Worm (Caenorhabditis elegans): Measurements from ENCODE around the gene calf-1.

The calf-1 gene

ce11 chrV:20457155-20457554, 21.7 kb downstream of the calf-1 start:
- TF ChIP-seq pha-4 (tag; optimal IDR thresholded peaks at IDR 0.05) (no peak), lin-15B (tag; optimal IDR thresholded peaks at IDR 0.05) (no peak), lsy-12 (tag; optimal IDR thresholded peaks at IDR 0.05) (no peak), hmg-11 (tag; optimal IDR thresholded peaks at IDR 0.05) (peak; percentile 39), elt-3 (tag; optimal IDR thresholded peaks at IDR 0.05) (no peak), mdl-1 (tag; optimal IDR thresholded peaks at IDR 0.05) (no peak), lin-39 (tag; optimal IDR thresholded peaks at IDR 0.05) (peak; percentile 14), ztf-11 (tag; optimal IDR thresholded peaks at IDR 0.05) (no peak)

DNA sequence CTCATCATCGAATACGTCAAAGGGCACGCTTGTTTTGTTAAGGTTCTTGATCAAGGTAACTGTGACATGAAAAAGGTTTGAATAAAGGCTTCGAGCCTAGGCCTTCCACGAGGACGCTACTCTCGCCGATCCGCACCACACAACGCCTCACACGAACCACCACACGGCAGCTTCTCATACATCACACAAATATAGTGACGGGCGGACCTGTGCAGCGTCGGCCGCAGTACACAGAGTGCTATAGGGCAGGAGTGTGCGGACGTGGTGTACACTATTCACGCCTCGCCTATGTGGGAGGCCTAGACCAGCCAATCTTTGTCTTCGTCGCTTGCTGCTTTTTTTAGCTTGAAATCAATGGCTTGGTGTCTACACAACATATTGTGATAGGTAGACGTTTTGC, 23.3 kb downstream of the calf-1 start:
- TF ChIP-seq nfya-1 (tag; optimal IDR thresholded peaks at IDR 0.05; ENCODE audit: insufficient read depth), result peak; percentile 35
- no peak for TF ChIP-seq ceh-16 (tag; optimal IDR thresholded peaks at IDR 0.05)
- TF ChIP-seq snpc-4 (tag; optimal IDR thresholded peaks at IDR 0.05), result peak; percentile 96
- TF ChIP-seq lin-39 (tag; optimal IDR thresholded peaks at IDR 0.05), result peak; percentile 3

DNA sequence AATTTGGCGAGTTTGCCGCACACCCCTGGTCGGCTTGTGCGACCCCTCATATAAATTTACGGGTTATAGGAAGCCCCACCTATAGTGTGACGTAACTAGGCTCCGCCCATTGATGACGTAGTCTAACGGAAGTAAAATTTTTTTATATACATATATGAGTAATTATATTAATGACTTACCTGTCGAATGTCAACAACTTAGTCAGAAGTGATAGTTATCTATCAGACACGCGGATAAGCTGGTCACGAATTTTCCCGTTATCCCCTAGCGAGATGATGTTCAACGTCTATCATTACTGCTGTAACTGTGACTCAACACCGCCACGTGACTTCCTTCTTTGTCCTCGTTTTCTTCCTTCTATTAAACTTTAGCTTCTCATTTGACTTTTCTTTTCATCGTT, 25.1 kb downstream of the calf-1 start, which contains the start of gene srd-70:
TSS of gene srd-70 (plus strand) at position 301 of the 400 bp plus-strand sequence.
- TF ChIP-seq ama-1 (optimal IDR thresholded peaks at IDR 0.05), result no peak
- TF ChIP-seq lin-15B (tag; optimal IDR thresholded peaks at IDR 0.05), result no peak
- TF ChIP-seq fos-1 (tag; optimal IDR thresholded peaks at IDR 0.05), result no peak
- TF ChIP-seq nhr-43 (tag; optimal IDR thresholded peaks at IDR 0.05; ENCODE audit: poor library complexity, severe bottlenecking), result no peak
- no peak for TF ChIP-seq skn-1 (tag; optimal IDR thresholded peaks at IDR 0.05)
- no peak for TF ChIP-seq ceh-16 (tag; optimal IDR thresholded peaks at IDR 0.05)
- no peak for TF ChIP-seq fkh-10 (GFP tag; optimal IDR thresholded peaks at IDR 0.05)
- TF ChIP-seq egl-5 (tag; optimal IDR thresholded peaks at IDR 0.05), result no peak
- no peak for TF ChIP-seq nhr-77 (tag; optimal IDR thresholded peaks at IDR 0.05)
- no peak for TF ChIP-seq lin-39 (tag; optimal IDR thresholded peaks at IDR 0.05)
- TF ChIP-seq ceh-9 (tag; optimal IDR thresholded peaks at IDR 0.05), result no peak
- no peak for TF ChIP-seq fkh-2 (tag; optimal IDR thresholded peaks at IDR 0.05)
- TF ChIP-seq R02D3.7 (tag; optimal IDR thresholded peaks at IDR 0.05), result no peak
- no peak for TF ChIP-seq nhr-237 (tag; optimal IDR thresholded peaks at IDR 0.05)
- TF ChIP-seq ceh-82 (tag; optimal IDR thresholded peaks at IDR 0.05), result no peak

- TF ChIP-seq ceh-16 (tag; optimal IDR thresholded peaks at IDR 0.05), result no peak
Observed at ce11 chrV:20453084-20453483, 25.8 kb downstream of the calf-1 start, which contains the start of gene F48F5.6. TSS of gene F48F5.6 (minus strand) at chrV:20453184.

- no peak for TF ChIP-seq ztf-4 (tag; optimal IDR thresholded peaks at IDR 0.05)
- TF ChIP-seq aly-2 (tag; optimal IDR thresholded peaks at IDR 0.05), result no peak
- TF ChIP-seq eor-1 (tag; optimal IDR thresholded peaks at IDR 0.05), result no peak
- no peak for TF ChIP-seq ceh-82 (tag; optimal IDR thresholded peaks at IDR 0.05)
- TF ChIP-seq egl-5 (tag; optimal IDR thresholded peaks at IDR 0.05), result peak; percentile 6
- TF ChIP-seq unc-62 (GFP tag; optimal IDR thresholded peaks at IDR 0.05), result no peak
- no peak for TF ChIP-seq nhr-25 (tag; optimal IDR thresholded peaks at IDR 0.05)
- peak; percentile 12 for TF ChIP-seq nfya-1 (tag; optimal IDR thresholded peaks at IDR 0.05; ENCODE audit: insufficient read depth)
- no peak for TF ChIP-seq ceh-9 (tag; optimal IDR thresholded peaks at IDR 0.05)
- TF ChIP-seq hmg-11 (tag; optimal IDR thresholded peaks at IDR 0.05), result no peak
Observed at ce11 chrV:20451793-20452192, 27.1 kb downstream of the calf-1 start.

DNA sequence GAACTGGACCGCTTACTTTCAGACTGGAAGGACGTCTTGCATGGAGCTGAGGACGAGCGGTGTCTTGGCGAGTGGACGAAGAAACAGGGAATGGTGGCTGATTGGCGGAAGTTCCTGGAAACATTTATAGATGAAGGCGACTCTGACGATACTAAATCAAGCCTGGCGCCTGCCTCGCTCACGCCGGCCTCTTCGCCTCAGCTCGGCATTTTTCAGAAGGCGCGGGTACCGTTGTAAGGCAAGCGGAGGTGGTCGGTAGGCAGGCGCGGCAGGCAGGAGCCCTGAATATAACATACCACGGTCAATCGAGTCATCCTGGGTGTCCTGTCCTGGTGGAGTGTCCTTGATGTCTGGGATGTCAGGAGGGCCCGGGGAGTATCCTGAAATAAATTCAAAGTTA, 33.0 kb downstream of the calf-1 start:
- TF ChIP-seq skn-1 (tag; optimal IDR thresholded peaks at IDR 0.05), result no peak
- no peak for TF ChIP-seq snpc-4 (tag; optimal IDR thresholded peaks at IDR 0.05)
- no peak for TF ChIP-seq egl-27 (tag; optimal IDR thresholded peaks at IDR 0.05)

Measured in whole organism, L3 larva.